Worm (Caenorhabditis elegans) whole organism, late embryonic: ENCODE data around the gene C47A4.5.
A peak's percentile ranks its signal among the peaks of the same experiment; 100 is the strongest.

Experiments used
- C08G9.2 ChIP-seq: sonication (generic microtip); optimal IDR thresholded peaks from 2 replicates; lab custom pipeline; 2016; ENCODE audit warnings: mild to moderate bottlenecking, missing genetic modification characterization, moderate library complexity, missing compliant biosample characterization
- K02D7.2 ChIP-seq: sonication (generic microtip); optimal IDR thresholded peaks from 2 replicates; lab custom pipeline; 2017; ENCODE audit warnings: mild to moderate bottlenecking, missing genetic modification characterization, missing compliant biosample characterization
- K09A11.1 ChIP-seq: sonication (generic microtip); optimal IDR thresholded peaks from 2 replicates; lab custom pipeline; 2017; ENCODE audit warnings: antibody characterized with exemption, mild to moderate bottlenecking, missing genetic modification characterization, missing compliant biosample characterization; ENCODE audit not compliant: insufficient read depth
- ama-1 ChIP-seq: fragments of 150-350 bp; optimal IDR thresholded peaks from 2 replicates; lab custom pipeline; 2014
- ceh-14 ChIP-seq: sonication (generic microtip); optimal IDR thresholded peaks from 2 replicates; lab custom pipeline; 2016; ENCODE audit warnings: missing genotype, missing genetic modification characterization, missing compliant biosample characterization
- ceh-18 ChIP-seq: sonication (generic microtip); optimal IDR thresholded peaks from 2 replicates; lab custom pipeline; 2016; ENCODE audit warnings: missing genetic modification characterization, missing compliant biosample characterization
- ceh-19 ChIP-seq: fragments of 200-800 bp; sonication (Bioruptor generic); optimal IDR thresholded peaks from 2 replicates; lab custom pipeline; 2018; ENCODE audit warnings: mild to moderate bottlenecking, missing genetic modification characterization, missing compliant biosample characterization
- ceh-22 ChIP-seq: sonication (generic microtip); optimal IDR thresholded peaks from 2 replicates; lab custom pipeline; 2017; ENCODE audit warnings: missing biosample characterization, missing genetic modification characterization
- ceh-24 ChIP-seq: sonication (generic microtip); optimal IDR thresholded peaks from 2 replicates; lab custom pipeline; 2016; ENCODE audit warnings: mild to moderate bottlenecking, missing genetic modification characterization, missing compliant biosample characterization
- ceh-34 ChIP-seq: sonication (generic microtip); optimal IDR thresholded peaks from 2 replicates; lab custom pipeline; 2016; ENCODE audit warnings: mild to moderate bottlenecking, missing genetic modification characterization, missing compliant biosample characterization
- ceh-45 ChIP-seq: fragments of 200-800 bp; sonication (Bioruptor generic); IDR thresholded peaks from 2 replicates; pipeline ENCODE4 v1.3.6; 2022; ENCODE audit warnings: missing genetic modification reagents, missing genetic modification characterization, missing compliant biosample characterization
- ceh-48 ChIP-seq: sonication (generic microtip); optimal IDR thresholded peaks from 2 replicates; lab custom pipeline; 2016; ENCODE audit warnings: missing genetic modification characterization, inconsistent platforms, missing compliant biosample characterization
- ceh-6 ChIP-seq: fragments of 200-800 bp; sonication (Bioruptor generic); optimal IDR thresholded peaks from 2 replicates; lab custom pipeline; 2018; ENCODE audit warnings: mild to moderate bottlenecking, missing genetic modification characterization, missing compliant biosample characterization
- ceh-9 ChIP-seq: sonication (generic microtip); optimal IDR thresholded peaks from 2 replicates; lab custom pipeline; 2016; ENCODE audit warnings: mild to moderate bottlenecking, missing genetic modification characterization, inconsistent platforms, missing compliant biosample characterization
- che-1 ChIP-seq: sonication (generic microtip); optimal IDR thresholded peaks from 2 replicates; lab custom pipeline; 2016; ENCODE audit warnings: mild to moderate bottlenecking, missing genetic modification characterization, missing compliant biosample characterization
- dmd-4 ChIP-seq: sonication (generic microtip); optimal IDR thresholded peaks from 2 replicates; lab custom pipeline; 2016; ENCODE audit warnings: borderline replicate concordance, missing genetic modification characterization, missing compliant biosample characterization
- elt-2 ChIP-seq: sonication (generic microtip); optimal IDR thresholded peaks from 2 replicates; lab custom pipeline; 2016; ENCODE audit warnings: missing genetic modification reagents, missing genetic modification characterization, missing compliant biosample characterization
- elt-4 ChIP-seq: sonication (generic microtip); optimal IDR thresholded peaks from 2 replicates; lab custom pipeline; 2016; ENCODE audit warnings: missing genetic modification characterization, missing compliant biosample characterization
- eyg-1 ChIP-seq: sonication (generic microtip); optimal IDR thresholded peaks from 2 replicates; lab custom pipeline; 2016; ENCODE audit warnings: missing genotype, missing genetic modification characterization, missing compliant biosample characterization
- fax-1 ChIP-seq: sonication (generic microtip); optimal IDR thresholded peaks from 2 replicates; lab custom pipeline; 2016; ENCODE audit warnings: missing genotype, missing genetic modification characterization, missing compliant biosample characterization
- fkh-10 ChIP-seq: fragments of 150-350 bp; optimal IDR thresholded peaks from 2 replicates; lab custom pipeline; 2014; ENCODE audit warnings: missing biosample characterization, missing genetic modification reagents, missing genetic modification characterization
- fkh-6 ChIP-seq: sonication (generic microtip); optimal IDR thresholded peaks from 2 replicates; lab custom pipeline; 2016; ENCODE audit warnings: missing genetic modification characterization, missing compliant biosample characterization
- gmeb-2 ChIP-seq: sonication (generic microtip); optimal IDR thresholded peaks from 2 replicates; lab custom pipeline; 2016; ENCODE audit warnings: missing genetic modification characterization, inconsistent platforms, missing compliant biosample characterization
- hlh-13 ChIP-seq: fragments of 200-800 bp; sonication (Bioruptor generic); optimal IDR thresholded peaks from 2 replicates; lab custom pipeline; 2018; ENCODE audit warnings: mild to moderate bottlenecking, missing genetic modification characterization, missing compliant biosample characterization
- hlh-15 ChIP-seq: sonication (generic microtip); optimal IDR thresholded peaks from 2 replicates; lab custom pipeline; 2016; ENCODE audit warnings: missing genetic modification characterization, missing compliant biosample characterization
- hlh-6 ChIP-seq: sonication (generic microtip); optimal IDR thresholded peaks from 2 replicates; lab custom pipeline; 2016; ENCODE audit warnings: missing genotype, missing genetic modification characterization, missing compliant biosample characterization
- hlh-8 ChIP-seq: sonication (generic microtip); optimal IDR thresholded peaks from 2 replicates; lab custom pipeline; 2016; ENCODE audit warnings: missing genotype, missing genetic modification characterization, missing compliant biosample characterization
- madf-2 ChIP-seq: sonication (generic microtip); optimal IDR thresholded peaks from 2 replicates; lab custom pipeline; 2017; ENCODE audit warnings: missing genetic modification characterization, missing compliant biosample characterization
- mec-3 ChIP-seq: sonication (generic microtip); optimal IDR thresholded peaks from 2 replicates; lab custom pipeline; 2016; ENCODE audit warnings: borderline replicate concordance, missing genetic modification characterization, missing compliant biosample characterization
- nfya-1 ChIP-seq: sonication (generic microtip); optimal IDR thresholded peaks from 2 replicates; lab custom pipeline; 2017; ENCODE audit warnings: missing genetic modification characterization, mild to moderate bottlenecking, missing compliant biosample characterization, antibody characterized with exemption, moderate library complexity
- nhr-232 ChIP-seq: sonication (generic microtip); optimal IDR thresholded peaks from 2 replicates; lab custom pipeline; 2016; ENCODE audit warnings: missing genetic modification characterization, missing compliant biosample characterization
- npax-4 ChIP-seq: sonication (generic microtip); optimal IDR thresholded peaks from 2 replicates; lab custom pipeline; 2016; ENCODE audit warnings: missing genetic modification characterization, missing compliant biosample characterization
- odd-2 ChIP-seq: sonication (generic microtip); optimal IDR thresholded peaks from 2 replicates; lab custom pipeline; 2017; ENCODE audit warnings: antibody characterized with exemption, mild to moderate bottlenecking, missing genetic modification characterization, missing compliant biosample characterization
- pax-1 ChIP-seq: fragments of 150-350 bp; optimal IDR thresholded peaks from 2 replicates; lab custom pipeline; 2014; ENCODE audit warnings: missing biosample characterization, missing genetic modification characterization
- pha-4 ChIP-seq: fragments of 150-350 bp; optimal IDR thresholded peaks from 2 replicates; lab custom pipeline; 2018; ENCODE audit warnings: missing biosample characterization, missing genetic modification reagents, missing genetic modification characterization
- pqm-1 ChIP-seq: sonication (generic microtip); optimal IDR thresholded peaks from 2 replicates; lab custom pipeline; 2016; ENCODE audit warnings: missing genetic modification characterization, missing compliant biosample characterization
- pros-1 ChIP-seq: fragments of 150-350 bp; optimal IDR thresholded peaks from 2 replicates; lab custom pipeline; 2014; ENCODE audit warnings: missing biosample characterization, missing genetic modification reagents, missing genetic modification characterization
- ref-2 ChIP-seq: sonication (generic microtip); optimal IDR thresholded peaks from 2 replicates; lab custom pipeline; 2016; ENCODE audit warnings: missing genetic modification characterization, missing compliant biosample characterization
- sdc-2 ChIP-seq: sonication (generic microtip); optimal IDR thresholded peaks from 2 replicates; lab custom pipeline; 2016; ENCODE audit warnings: missing genotype, missing genetic modification characterization, missing compliant biosample characterization
- sox-2 ChIP-seq: fragments of 200-800 bp; sonication (Bioruptor generic); IDR thresholded peaks from 2 replicates; pipeline ENCODE4 v1.3.6; 2022; ENCODE audit warnings: missing genetic modification reagents, missing genetic modification characterization, missing compliant biosample characterization
- sox-4 ChIP-seq: sonication (generic microtip); optimal IDR thresholded peaks from 2 replicates; lab custom pipeline; 2017; ENCODE audit warnings: mild to moderate bottlenecking, missing genetic modification characterization, inconsistent platforms, missing compliant biosample characterization
- tbx-2 ChIP-seq: sonication (generic microtip); optimal IDR thresholded peaks from 2 replicates; lab custom pipeline; 2016; ENCODE audit warnings: missing genetic modification characterization, missing compliant biosample characterization
- unc-3 ChIP-seq, 2 experiments: fragments of 200-800 bp in 1 of 2; sonication (Bioruptor generic) in 1 of 2; sonication (generic microtip) in 1 of 2; conservative IDR thresholded peaks in 1 of 2; optimal IDR thresholded peaks in 1 of 2; 2 replicates each; pipeline versions ENCODE4 v1.3.6 to Lab custom; 2016 to 2022; ENCODE audit warnings: missing compliant biosample characterization in 2 of 2, missing genetic modification characterization in 2 of 2, missing genetic modification reagents in 1 of 2
- unc-42 ChIP-seq: sonication (generic microtip); optimal IDR thresholded peaks from 2 replicates; lab custom pipeline; 2016; ENCODE audit warnings: missing genotype, missing genetic modification characterization, missing compliant biosample characterization
- unc-55 ChIP-seq: sonication (generic microtip); optimal IDR thresholded peaks from 2 replicates; lab custom pipeline; 2017; ENCODE audit warnings: missing biosample characterization, missing genetic modification reagents, missing genetic modification characterization
- unc-86 ChIP-seq: sonication (generic microtip); optimal IDR thresholded peaks from 2 replicates; lab custom pipeline; 2016; ENCODE audit warnings: missing genetic modification characterization, missing compliant biosample characterization
- zip-5 ChIP-seq: sonication (generic microtip); optimal IDR thresholded peaks from 2 replicates; lab custom pipeline; 2016; ENCODE audit warnings: missing genetic modification characterization, missing compliant biosample characterization

C47A4.5 gene

DNA sequence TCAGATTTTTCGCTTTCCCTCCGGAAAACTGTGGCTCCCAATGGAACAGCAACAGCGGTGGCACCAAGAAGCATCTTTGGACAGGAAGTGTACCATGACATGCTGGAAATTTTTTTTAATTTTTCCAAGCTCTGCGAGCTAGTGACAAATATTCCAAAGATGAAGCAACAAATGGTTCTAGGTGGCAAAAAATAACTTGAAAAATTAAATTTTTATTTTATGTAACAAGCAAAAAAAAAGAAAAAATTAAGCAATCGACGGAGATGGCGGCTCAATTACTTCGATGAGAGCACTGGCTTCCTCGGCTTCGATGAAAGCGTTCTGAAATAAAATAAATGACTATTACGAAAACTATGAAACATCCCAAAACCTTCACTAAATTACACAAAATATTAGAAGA, 40.0 kb downstream of the C47A4.5 start, which contains the start of gene lact-9:
Gene lact-9, minus strand, starts transcription at position 101 of the 400 bp plus-strand sequence.
- TF ChIP-seq odd-2 (tag; lab: Kevin White, UChicago), result no peak
- TF ChIP-seq gmeb-2 (tag; lab: Kevin White, UChicago), result no peak
- TF ChIP-seq ceh-45 (GFP tag; lab: Robert Waterston, UW), result no peak
- TF ChIP-seq pax-1 (tag; lab: Kevin White, UChicago), result no peak
- no peak for TF ChIP-seq eyg-1
- no peak for TF ChIP-seq ama-1 (lab: Kevin White, UChicago)
- TF ChIP-seq ceh-6 (GFP tag; lab: Kevin White, UChicago), result no peak
- TF ChIP-seq pqm-1 (tag; lab: Kevin White, UChicago), result no peak
- no peak for TF ChIP-seq nfya-1 (tag; lab: Kevin White, UChicago)
- no peak for TF ChIP-seq unc-42 (tag; lab: Kevin White, UChicago)
- TF ChIP-seq ceh-24 (tag; lab: Kevin White, UChicago), result no peak
- no peak for TF ChIP-seq sdc-2 (tag; lab: Kevin White, UChicago)
- TF ChIP-seq hlh-13, result no peak
- no peak for TF ChIP-seq ceh-19 (GFP tag; lab: Kevin White, UChicago)
- TF ChIP-seq ceh-9, result no peak
- no peak for TF ChIP-seq zip-5 (tag; lab: Kevin White, UChicago)
- TF ChIP-seq unc-3 (GFP tag; conservative IDR thresholded peaks at IDR 0.05; lab: Robert Waterston, UW), result no peak
- no peak for TF ChIP-seq unc-3 (tag; optimal IDR thresholded peaks at IDR 0.05; lab: Kevin White, UChicago)
- TF ChIP-seq K09A11.1 (tag; lab: Kevin White, UChicago), result no peak

DNA sequence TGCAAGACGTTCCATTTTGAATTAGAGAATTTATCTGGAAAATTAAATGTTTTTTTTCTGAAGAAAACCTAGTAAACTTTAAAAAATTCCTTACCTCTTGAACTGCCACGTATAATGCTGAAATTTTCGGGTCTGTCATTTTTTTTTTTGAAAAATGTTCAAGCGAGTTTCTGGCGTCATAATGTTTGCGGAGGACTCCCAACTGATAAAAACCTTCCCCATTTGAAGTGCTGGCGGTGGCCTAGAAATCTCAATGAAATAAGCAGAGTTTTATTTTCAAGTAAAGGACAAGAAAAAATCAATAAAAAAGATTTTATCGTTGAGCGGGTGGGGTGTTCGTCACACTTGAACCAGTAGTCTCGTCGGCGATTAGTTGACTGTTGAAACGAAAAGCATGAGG, 41.2 kb downstream of the C47A4.5 start, which contains the start of gene icap-1:
Gene icap-1, minus strand, starts transcription at position 272 of the 400 bp plus-strand sequence.
- TF ChIP-seq ceh-48 (peak; percentile 42), gmeb-2 (tag; lab: Kevin White, UChicago) (no peak)

DNA sequence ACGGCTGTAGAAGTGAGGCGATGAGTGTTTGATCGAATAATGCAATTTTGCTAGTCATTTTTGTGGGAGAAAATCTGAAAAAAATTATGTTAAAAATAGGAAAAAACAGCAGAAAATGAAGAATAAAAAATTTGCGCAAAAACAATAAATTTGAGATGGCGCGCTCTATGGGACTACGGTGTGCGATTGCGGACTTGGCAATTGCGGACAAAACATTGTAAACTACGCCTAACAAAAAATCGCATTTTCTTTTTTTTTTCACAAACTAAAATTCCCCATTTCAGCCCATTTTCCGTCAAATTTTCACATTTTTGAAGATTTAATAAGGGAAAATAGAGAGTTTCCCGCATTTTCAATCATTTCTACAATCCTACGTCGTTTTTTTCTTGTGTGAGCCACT, 43.1 kb downstream of the C47A4.5 start, which contains the start of the genes sas-6 and Y45F10D.7:
Gene sas-6, minus strand, starts transcription at position 80 of the 400 bp plus-strand sequence.
Gene Y45F10D.7, plus strand, starts transcription at position 256 of the 400 bp plus-strand sequence.
- TF ChIP-seq dmd-4 (tag; lab: Kevin White, UChicago) (no peak), fkh-10 (GFP tag; lab: Kevin White, UChicago) (no peak), tbx-2 (peak; percentile 28), ceh-48 (no peak), sox-4 (tag; lab: Kevin White, UChicago) (no peak), hlh-8 (tag; lab: Kevin White, UChicago) (no peak), mec-3 (tag; lab: Kevin White, UChicago) (no peak), ceh-45 (GFP tag; lab: Robert Waterston, UW) (no peak), K02D7.2 (tag; lab: Kevin White, UChicago) (no peak), nhr-232 (no peak), unc-86 (tag; lab: Kevin White, UChicago) (peak; percentile 32), ceh-34 (tag; lab: Kevin White, UChicago) (peak; percentile 37), pha-4 (no peak), unc-42 (tag; lab: Kevin White, UChicago) (peak; percentile 61), madf-2 (tag; lab: Kevin White, UChicago) (no peak), fkh-6 (tag; lab: Kevin White, UChicago) (no peak), ceh-9 (no peak), hlh-13 (no peak), hlh-6 (tag; lab: Kevin White, UChicago) (no peak), pax-1 (tag; lab: Kevin White, UChicago) (no peak), ceh-14 (tag; lab: Kevin White, UChicago) (no peak), eyg-1 (no peak), unc-55 (GFP tag; lab: Kevin White, UChicago) (no peak), hlh-15 (no peak), C08G9.2 (tag; lab: Kevin White, UChicago) (peak; percentile 15), elt-2 (peak; percentile 55), ref-2 (tag; lab: Kevin White, UChicago) (peak; percentile 73), npax-4 (peak; percentile 32), ceh-18 (tag; lab: Kevin White, UChicago) (peak; percentile 13), fax-1 (tag; lab: Kevin White, UChicago) (no peak), nfya-1 (tag; lab: Kevin White, UChicago) (peak; percentile 80), pros-1 (tag; lab: Kevin White, UChicago) (no peak), che-1 (tag; lab: Kevin White, UChicago) (no peak), ceh-24 (tag; lab: Kevin White, UChicago) (no peak), sox-2 (GFP tag; lab: Robert Waterston, UW) (no peak), elt-4 (tag; lab: Kevin White, UChicago) (no peak), unc-3 (GFP tag; conservative IDR thresholded peaks at IDR 0.05; lab: Robert Waterston, UW) (no peak), unc-3 (tag; optimal IDR thresholded peaks at IDR 0.05; lab: Kevin White, UChicago) (no peak), ceh-22 (no peak)
